Worm (Caenorhabditis elegans) whole organism, L3 larva: ENCODE measurements around the gene acbp-5.

Experiments used
- egl-27 ChIP-seq: sonication (generic microtip); optimal IDR thresholded peaks from 4 replicates; lab custom pipeline; 2017; ENCODE audit warnings: missing biosample characterization, missing genetic modification reagents, missing genetic modification characterization
- nhr-28 ChIP-seq: fragments of 150-350 bp; optimal IDR thresholded peaks from 2 replicates; lab custom pipeline; 2014; ENCODE audit warnings: missing biosample characterization, missing genetic modification characterization
- nhr-76 ChIP-seq: fragments of 150-350 bp; sonication (generic microtip); optimal IDR thresholded peaks from 5 replicates; lab custom pipeline; 2014; ENCODE audit warnings: missing biosample characterization, missing genetic modification characterization
- ztf-11 ChIP-seq: fragments of 150-350 bp; optimal IDR thresholded peaks from 2 replicates; lab custom pipeline; 2014; ENCODE audit warnings: missing biosample characterization, missing genetic modification characterization

- TF ChIP-seq nhr-76 (tag; lab: Kevin White, UChicago) (no peak), ztf-11 (tag; lab: Kevin White, UChicago) (no peak), egl-27 (tag; lab: Kevin White, UChicago) (no peak), nhr-28 (no peak)
Observed at ce11 chrIII:13682019-13682418, 40.5 kb upstream of the acbp-5 start.
